Worm (Caenorhabditis elegans) whole organism, young adult: ENCODE data around the gene C45G9.15.

ENCODE experiments used
- C06A6.2 ChIP-seq: fragments of 200-800 bp; sonication (Bioruptor generic); conservative IDR thresholded peaks from 2 replicates; pipeline ENCODE4 v1.3.6; 2022; ENCODE audit warnings: missing genetic modification characterization, missing compliant biosample characterization
- F10E7.11 ChIP-seq: sonication (generic microtip); optimal IDR thresholded peaks from 2 replicates; lab custom pipeline; 2017; ENCODE audit warnings: mild to moderate bottlenecking, missing genetic modification characterization, moderate library complexity, missing compliant biosample characterization
- F22D6.2 ChIP-seq: sonication (generic microtip); optimal IDR thresholded peaks from 2 replicates; lab custom pipeline; 2016; ENCODE audit warnings: mild to moderate bottlenecking, missing genetic modification characterization, missing compliant biosample characterization
- F23B12.7 ChIP-seq: sonication (generic microtip); optimal IDR thresholded peaks from 2 replicates; lab custom pipeline; 2017; ENCODE audit warnings: missing genetic modification characterization, mild to moderate bottlenecking, missing compliant biosample characterization, antibody characterized with exemption, moderate library complexity; ENCODE audit not compliant: insufficient read depth
- F37B4.10 ChIP-seq: fragments of 200-800 bp; sonication (Bioruptor generic); IDR thresholded peaks from 2 replicates; pipeline ENCODE4 v1.3.6; 2022; ENCODE audit warnings: missing genetic modification characterization, missing compliant biosample characterization
- F39B2.1 ChIP-seq: fragments of 200-800 bp; sonication (Bioruptor generic); IDR thresholded peaks from 2 replicates; pipeline ENCODE4 v1.3.6; 2022; ENCODE audit warnings: missing genetic modification reagents, missing genetic modification characterization, missing compliant biosample characterization
- F49E8.2 ChIP-seq: sonication (generic microtip); optimal IDR thresholded peaks from 3 replicates; lab custom pipeline; 2017; ENCODE audit warnings: missing genetic modification characterization, mild to moderate bottlenecking, missing compliant biosample characterization, antibody characterized with exemption, moderate library complexity; ENCODE audit not compliant: insufficient read depth
- F55B11.4 ChIP-seq: sonication (generic microtip); optimal IDR thresholded peaks from 2 replicates; lab custom pipeline; 2016; ENCODE audit warnings: missing compliant biosample characterization, missing genetic modification characterization, borderline replicate concordance; ENCODE audit not compliant: insufficient read depth
- F57C9.4 ChIP-seq: sonication (generic microtip); optimal IDR thresholded peaks from 2 replicates; lab custom pipeline; 2017; ENCODE audit warnings: mild to moderate bottlenecking, missing genetic modification characterization, missing compliant biosample characterization
- K12H6.12 ChIP-seq: fragments of 200-800 bp; sonication (Bioruptor generic); optimal IDR thresholded peaks from 2 replicates; lab custom pipeline; 2018; ENCODE audit warnings: mild to moderate bottlenecking, missing genetic modification characterization, missing compliant biosample characterization
- ZK185.1 ChIP-seq: sonication (generic microtip); optimal IDR thresholded peaks from 2 replicates; lab custom pipeline; 2016; ENCODE audit warnings: mild to moderate bottlenecking, missing genetic modification characterization, missing compliant biosample characterization; ENCODE audit not compliant: poor library complexity, severe bottlenecking
- akir-1 ChIP-seq: fragments of 200-800 bp; sonication (Bioruptor generic); optimal IDR thresholded peaks from 2 replicates; lab custom pipeline; 2018; ENCODE audit warnings: mild to moderate bottlenecking, missing genetic modification characterization, moderate library complexity, missing compliant biosample characterization
- ama-1 ChIP-seq, 3 experiments: fragments of 150-350 bp in 1 of 3; sonication (generic microtip) in 2 of 3; optimal IDR thresholded peaks; 2 replicates each; lab custom pipeline; 2014 to 2018; ENCODE audit warnings: missing biosample characterization in 2 of 3, missing genetic modification characterization in 2 of 3, missing genetic modification reagents in 2 of 3
- aptf-2 ChIP-seq: fragments of 200-800 bp; sonication (Bioruptor generic); conservative IDR thresholded peaks from 2 replicates; pipeline ENCODE4 v1.3.6; 2022; ENCODE audit warnings: missing genetic modification reagents, missing genetic modification characterization, missing compliant biosample characterization
- atf-7 ChIP-seq: sonication (generic microtip); optimal IDR thresholded peaks from 2 replicates; lab custom pipeline; 2017; ENCODE audit warnings: mild to moderate bottlenecking, missing genetic modification characterization, missing compliant biosample characterization
- attf-5 ChIP-seq: fragments of 200-800 bp; sonication (Bioruptor generic); optimal IDR thresholded peaks from 2 replicates; lab custom pipeline; 2018; ENCODE audit warnings: mild to moderate bottlenecking, missing genetic modification characterization, missing compliant biosample characterization
- attf-6 ChIP-seq: fragments of 200-800 bp; sonication (Bioruptor generic); IDR thresholded peaks from 2 replicates; pipeline ENCODE4 v1.3.6; 2022; ENCODE audit warnings: missing genetic modification reagents, missing genetic modification characterization, missing compliant biosample characterization
- cebp-1 ChIP-seq, 2 experiments: fragments of 200-800 bp in 1 of 2; sonication (Bioruptor generic) in 1 of 2; sonication (generic microtip) in 1 of 2; IDR thresholded peaks in 1 of 2; optimal IDR thresholded peaks in 1 of 2; 2 replicates each; pipeline versions ENCODE4 v1.3.6 to Lab custom; 2017 to 2022; ENCODE audit warnings: missing compliant biosample characterization in 2 of 2, missing genetic modification characterization in 2 of 2, mild to moderate bottlenecking in 1 of 2, missing genetic modification reagents in 1 of 2, moderate library complexity in 1 of 2
- ceh-100 ChIP-seq: fragments of 200-800 bp; sonication (Bioruptor generic); IDR thresholded peaks from 2 replicates; pipeline ENCODE4 v1.3.6; 2022; ENCODE audit warnings: missing genetic modification reagents, missing genetic modification characterization, missing compliant biosample characterization
- ceh-40 ChIP-seq: fragments of 200-800 bp; sonication (Bioruptor generic); IDR thresholded peaks from 2 replicates; pipeline ENCODE4 v1.3.6; 2022; ENCODE audit warnings: missing genetic modification characterization, missing compliant biosample characterization
- dox-1 ChIP-seq: fragments of 200-800 bp; sonication (Bioruptor generic); IDR thresholded peaks from 2 replicates; pipeline ENCODE4 v1.3.6; 2022; ENCODE audit warnings: missing genetic modification reagents, missing genetic modification characterization, missing compliant biosample characterization
- dpff-1 ChIP-seq: sonication (generic microtip); optimal IDR thresholded peaks from 2 replicates; lab custom pipeline; 2017; ENCODE audit warnings: mild to moderate bottlenecking, missing genetic modification characterization, missing compliant biosample characterization
- dpl-1 ChIP-seq: fragments of 150-350 bp; optimal IDR thresholded peaks from 2 replicates; lab custom pipeline; 2014; ENCODE audit warnings: missing biosample characterization, missing genetic modification reagents, missing genetic modification characterization
- hmg-1.2 ChIP-seq: fragments of 200-800 bp; sonication (Bioruptor generic); IDR thresholded peaks from 2 replicates; pipeline ENCODE4 v1.3.6; 2022; ENCODE audit warnings: missing genetic modification reagents, missing genetic modification characterization, missing compliant biosample characterization
- hrde-1 ChIP-seq: sonication (generic microtip); optimal IDR thresholded peaks from 2 replicates; lab custom pipeline; 2016; ENCODE audit warnings: missing genetic modification characterization, mild to moderate bottlenecking, missing compliant biosample characterization, moderate library complexity, missing genotype, missing genetic modification reagents, borderline replicate concordance
- let-526 ChIP-seq: fragments of 200-800 bp; sonication (Bioruptor generic); IDR thresholded peaks from 2 replicates; pipeline ENCODE4 v1.3.6; 2022; ENCODE audit warnings: missing genetic modification reagents, missing genetic modification characterization, missing compliant biosample characterization
- let-607 ChIP-seq, 2 experiments: fragments of 200-800 bp in 1 of 2; sonication (Bioruptor generic) in 1 of 2; sonication (generic microtip) in 1 of 2; optimal IDR thresholded peaks; 2 replicates each; lab custom pipeline; 2016 to 2018; ENCODE audit warnings: mild to moderate bottlenecking in 2 of 2, missing compliant biosample characterization in 2 of 2, missing genetic modification characterization in 2 of 2, moderate library complexity in 2 of 2, missing genotype in 1 of 2
- lin-40 ChIP-seq: sonication (generic microtip); optimal IDR thresholded peaks from 2 replicates; lab custom pipeline; 2016; ENCODE audit warnings: missing genetic modification characterization, mild to moderate bottlenecking, missing compliant biosample characterization, missing genotype, missing genetic modification reagents
- lsy-27 ChIP-seq: sonication (generic microtip); optimal IDR thresholded peaks from 2 replicates; lab custom pipeline; 2017; ENCODE audit warnings: missing genetic modification characterization, mild to moderate bottlenecking, missing compliant biosample characterization, antibody characterized with exemption, missing genotype, borderline replicate concordance; ENCODE audit not compliant: insufficient read depth
- madf-10 ChIP-seq: sonication (generic microtip); optimal IDR thresholded peaks from 2 replicates; lab custom pipeline; 2016; ENCODE audit warnings: mild to moderate bottlenecking, missing genetic modification characterization, missing compliant biosample characterization
- madf-8 ChIP-seq: fragments of 200-800 bp; sonication (Bioruptor generic); conservative IDR thresholded peaks from 2 replicates; pipeline ENCODE4 v1.3.6; 2022; ENCODE audit warnings: missing genetic modification reagents, missing genetic modification characterization, missing compliant biosample characterization
- mel-28 ChIP-seq: sonication (generic microtip); optimal IDR thresholded peaks from 2 replicates; lab custom pipeline; 2016; ENCODE audit warnings: borderline replicate concordance, mild to moderate bottlenecking, missing genetic modification characterization, missing compliant biosample characterization
- nhr-80 ChIP-seq: sonication (generic microtip); optimal IDR thresholded peaks from 2 replicates; lab custom pipeline; 2016; ENCODE audit warnings: missing genetic modification characterization, missing compliant biosample characterization
- nhr-90 ChIP-seq: sonication (generic microtip); optimal IDR thresholded peaks from 2 replicates; lab custom pipeline; 2016; ENCODE audit warnings: missing genotype, mild to moderate bottlenecking, missing genetic modification characterization, missing compliant biosample characterization
- pha-4 ChIP-seq: fragments of 150-350 bp; sonication (generic microtip); optimal IDR thresholded peaks from 2 replicates; lab custom pipeline; 2014; ENCODE audit warnings: missing biosample characterization, missing genetic modification reagents, missing genetic modification characterization
- rpc-1 ChIP-seq, 2 experiments: fragments of 150-350 bp in 1 of 2; sonication (generic microtip) in 1 of 2; optimal IDR thresholded peaks; 2 replicates each; lab custom pipeline; 2014 to 2018; ENCODE audit warnings: missing biosample characterization in 1 of 2, missing genetic modification characterization in 1 of 2, missing genetic modification reagents in 1 of 2, missing genotype in 1 of 2
- sdz-38 ChIP-seq: sonication (generic microtip); optimal IDR thresholded peaks from 2 replicates; lab custom pipeline; 2016; ENCODE audit warnings: missing genotype, missing genetic modification characterization, missing compliant biosample characterization
- snpc-1.1 ChIP-seq: sonication (generic microtip); optimal IDR thresholded peaks from 2 replicates; lab custom pipeline; 2017; ENCODE audit warnings: missing genetic modification characterization, mild to moderate bottlenecking, missing compliant biosample characterization, antibody characterized with exemption, moderate library complexity, missing genotype, missing genetic modification reagents; ENCODE audit not compliant: insufficient read depth
- tbp1 ChIP-seq: fragments of 200-800 bp; sonication (Bioruptor generic); optimal IDR thresholded peaks from 2 replicates; lab custom pipeline; 2018; ENCODE audit warnings: mild to moderate bottlenecking, missing genetic modification characterization, missing compliant biosample characterization
- tlf-1 ChIP-seq: fragments of 200-800 bp; sonication (Bioruptor generic); optimal IDR thresholded peaks from 2 replicates; lab custom pipeline; 2018; ENCODE audit warnings: mild to moderate bottlenecking, missing genetic modification characterization, missing compliant biosample characterization
- ztf-26 ChIP-seq: sonication (generic microtip); optimal IDR thresholded peaks from 2 replicates; lab custom pipeline; 2017; ENCODE audit warnings: missing genetic modification characterization, missing compliant biosample characterization

C45G9.15 gene

ce11 chrIII:5080700-5081572 is 29.1 kb upstream of the C45G9.15 start (continued):
- peak; percentile 55 for TF ChIP-seq nhr-80 (tag; lab: Kevin White, UChicago)
- peak; percentile 69 for TF ChIP-seq ztf-26 (tag; lab: Kevin White, UChicago)
- TF ChIP-seq attf-6 (GFP tag; lab: Robert Waterston, UW): peak; percentile 70
- TF ChIP-seq F55B11.4 (tag; lab: Kevin White, UChicago): peak; percentile 2
- TF ChIP-seq, all 124 proteins: peak for 106

ce11 chrIII:5078062-5078461 is 26.2 kb upstream of the C45G9.15 start:
- TF ChIP-seq sdz-38 (tag; lab: Kevin White, UChicago): no peak
- TF ChIP-seq F10E7.11 (tag; lab: Kevin White, UChicago): no peak
- no peak for TF ChIP-seq ceh-100 (GFP tag; lab: Robert Waterston, UW)
- TF ChIP-seq ztf-26 (tag; lab: Kevin White, UChicago): peak; percentile 56
- peak; percentile 74 for TF ChIP-seq lin-40 (tag; lab: Kevin White, UChicago)
- no peak for TF ChIP-seq hrde-1
- no peak for TF ChIP-seq nhr-90 (tag; lab: Kevin White, UChicago)
- TF ChIP-seq ZK185.1 (tag; lab: Kevin White, UChicago): no peak
- peak in 1 of 2 experiments; percentile 36 for TF ChIP-seq let-607 (tag; optimal IDR thresholded peaks at IDR 0.05; lab: Kevin White, UChicago)
- TF ChIP-seq tlf-1 (GFP tag; lab: Kevin White, UChicago): peak; percentile 18
- no peak for TF ChIP-seq lsy-27 (tag; lab: Kevin White, UChicago)
- TF ChIP-seq F57C9.4: no peak
- TF ChIP-seq pha-4: peak; percentile 78
- peak; percentile 20 for TF ChIP-seq K12H6.12 (tag; lab: Kevin White, UChicago)
- no peak for TF ChIP-seq madf-8 (GFP tag; lab: Robert Waterston, UW)
- no peak for TF ChIP-seq akir-1 (GFP tag; lab: Kevin White, UChicago)
- TF ChIP-seq attf-5: peak; percentile 45
- TF ChIP-seq dpff-1 (tag; lab: Kevin White, UChicago): no peak
- peak; percentile 15 for TF ChIP-seq F23B12.7 (tag; lab: Kevin White, UChicago)
- peak; percentile 33; the same call in 1 of the 2 replicates for TF ChIP-seq cebp-1 (GFP tag; IDR thresholded peaks at IDR 0.05; lab: Robert Waterston, UW)
- peak; percentile 61 for TF ChIP-seq cebp-1 (tag; optimal IDR thresholded peaks at IDR 0.05; lab: Kevin White, UChicago)
- peak; percentile 76 for TF ChIP-seq nhr-80 (tag; lab: Kevin White, UChicago)
- no peak for TF ChIP-seq mel-28 (tag; lab: Kevin White, UChicago)
- TF ChIP-seq C06A6.2 (GFP tag; lab: Robert Waterston, UW): 0 out of 2 replicates have a peak, but pooled peaks have one; percentile 31
- no peak for TF ChIP-seq aptf-2 (GFP tag; lab: Robert Waterston, UW)
- TF ChIP-seq hmg-1.2 (GFP tag; lab: Robert Waterston, UW): peak; percentile 16; the same call in 1 of the 2 replicates
- TF ChIP-seq rpc-1 (optimal IDR thresholded peaks at IDR 0.05; lab: Kevin White, UChicago): no peak
- no peak for TF ChIP-seq rpc-1 (tag; optimal IDR thresholded peaks at IDR 0.05; lab: Kevin White, UChicago)
- no peak for TF ChIP-seq dpl-1
- no peak for TF ChIP-seq F49E8.2
- TF ChIP-seq madf-10 (tag; lab: Kevin White, UChicago): no peak
- peak; percentile 76 for TF ChIP-seq F22D6.2 (tag; lab: Kevin White, UChicago)
- no peak for TF ChIP-seq F39B2.1 (GFP tag; lab: Robert Waterston, UW)
- no peak for TF ChIP-seq atf-7 (tag; lab: Kevin White, UChicago)
- TF ChIP-seq snpc-1.1 (tag; lab: Kevin White, UChicago): no peak
- peak; percentile 21; the same call in 1 of the 2 replicates for TF ChIP-seq dox-1 (GFP tag; lab: Robert Waterston, UW)
- 0 out of 2 replicates have a peak, but pooled peaks have one; percentile 24 for TF ChIP-seq let-526 (GFP tag; lab: Robert Waterston, UW)
- no peak for TF ChIP-seq ceh-40 (GFP tag; lab: Robert Waterston, UW)
- TF ChIP-seq F37B4.10 (GFP tag; lab: Robert Waterston, UW): no peak
- TF ChIP-seq ama-1 (optimal IDR thresholded peaks at IDR 0.05; lab: Kevin White, UChicago): no peak
- no peak for TF ChIP-seq ama-1 (GFP tag; optimal IDR thresholded peaks at IDR 0.05; lab: Kevin White, UChicago)
- peak; percentile 43 for TF ChIP-seq tbp1 (GFP tag; lab: Kevin White, UChicago)
